Fruit fly (Drosophila melanogaster): ENCODE data around the gene CG42542.

The CG42542 gene

dm6 chr3R:15198052-15198793 lies 1.8 kb downstream of the CG42542 start:
- TF ChIP-seq Eip75B (GFP tag; optimal IDR thresholded peaks at IDR 0.05): no peak
- no peak for TF ChIP-seq CG1621 (tag; optimal IDR thresholded peaks at IDR 0.05)
- TF ChIP-seq Sox15 (GFP tag; optimal IDR thresholded peaks at IDR 0.05): no peak
- TF ChIP-seq CG34406 (GFP tag; optimal IDR thresholded peaks at IDR 0.05): no peak
- no peak for TF ChIP-seq ss (GFP tag; optimal IDR thresholded peaks at IDR 0.05)
- no peak for TF ChIP-seq cyc (GFP tag; optimal IDR thresholded peaks at IDR 0.05)
- TF ChIP-seq CG6808 (GFP tag; optimal IDR thresholded peaks at IDR 0.05): no peak
- no peak for TF ChIP-seq CG16779 (tag; optimal IDR thresholded peaks at IDR 0.05)
- TF ChIP-seq CG6276 (GFP tag; optimal IDR thresholded peaks at IDR 0.05): no peak
- TF ChIP-seq CG8119 (GFP tag; IDR thresholded peaks at IDR 0.05): no peak
- no peak for TF ChIP-seq CG31627 (GFP tag; optimal IDR thresholded peaks at IDR 0.05)
- TF ChIP-seq CG15336 (GFP tag; IDR thresholded peaks at IDR 0.05): no peak
- no peak for TF ChIP-seq CG10669 (GFP tag; optimal IDR thresholded peaks at IDR 0.05)
- no peak for TF ChIP-seq fd59A (GFP tag; optimal IDR thresholded peaks at IDR 0.05)
- TF ChIP-seq pdm3 (GFP tag; optimal IDR thresholded peaks at IDR 0.05): no peak
- no peak; the same call in 2 of the 3 replicates for TF ChIP-seq eg (GFP tag; IDR thresholded peaks at IDR 0.05)
- no peak for TF ChIP-seq achi (GFP tag; optimal IDR thresholded peaks at IDR 0.05)
- peak; percentile 18 for TF ChIP-seq Eip93F (GFP tag; optimal IDR thresholded peaks at IDR 0.05)
- peak; percentile 56 for TF ChIP-seq Eip78C (GFP tag)
- TF ChIP-seq dsx (GFP tag; optimal IDR thresholded peaks at IDR 0.05; ENCODE audit: poor library complexity, severe bottlenecking): no peak
- no peak for TF ChIP-seq spab (GFP tag; optimal IDR thresholded peaks at IDR 0.05)
- TF ChIP-seq CG32006 (GFP tag; optimal IDR thresholded peaks at IDR 0.05): peak; percentile 23
- TF ChIP-seq fkh (GFP tag; optimal IDR thresholded peaks at IDR 0.05): peak; percentile 58
- TF ChIP-seq CG3032 (tag; optimal IDR thresholded peaks at IDR 0.05): no peak
- TF ChIP-seq Ets96B (tag; optimal IDR thresholded peaks at IDR 0.05): no peak
- no peak for TF ChIP-seq Smox (GFP tag; optimal IDR thresholded peaks at IDR 0.05)
- no peak for TF ChIP-seq Hr38 (GFP tag; optimal IDR thresholded peaks at IDR 0.05)
- TF ChIP-seq lz (GFP tag; optimal IDR thresholded peaks at IDR 0.05): no peak
- peak; percentile 45 for TF ChIP-seq Hr4 (GFP tag; optimal IDR thresholded peaks at IDR 0.05)
- TF ChIP-seq Met (GFP tag; optimal IDR thresholded peaks at IDR 0.05): no peak
- TF ChIP-seq Sox14 (GFP tag; optimal IDR thresholded peaks at IDR 0.05): no peak
- TF ChIP-seq salr (GFP tag; optimal IDR thresholded peaks at IDR 0.05): no peak
- no peak for TF ChIP-seq esn (GFP tag; optimal IDR thresholded peaks at IDR 0.05)
- no peak for TF ChIP-seq topi (GFP tag; optimal IDR thresholded peaks at IDR 0.05)
- peak; percentile 75 for TF ChIP-seq vri (GFP tag; optimal IDR thresholded peaks at IDR 0.05)
- no peak for TF ChIP-seq CG6854 (GFP tag; optimal IDR thresholded peaks at IDR 0.05)
- no peak for TF ChIP-seq Lpt (GFP tag; optimal IDR thresholded peaks at IDR 0.05)
- TF ChIP-seq CG3919 (GFP tag; optimal IDR thresholded peaks at IDR 0.05): no peak

DNA sequence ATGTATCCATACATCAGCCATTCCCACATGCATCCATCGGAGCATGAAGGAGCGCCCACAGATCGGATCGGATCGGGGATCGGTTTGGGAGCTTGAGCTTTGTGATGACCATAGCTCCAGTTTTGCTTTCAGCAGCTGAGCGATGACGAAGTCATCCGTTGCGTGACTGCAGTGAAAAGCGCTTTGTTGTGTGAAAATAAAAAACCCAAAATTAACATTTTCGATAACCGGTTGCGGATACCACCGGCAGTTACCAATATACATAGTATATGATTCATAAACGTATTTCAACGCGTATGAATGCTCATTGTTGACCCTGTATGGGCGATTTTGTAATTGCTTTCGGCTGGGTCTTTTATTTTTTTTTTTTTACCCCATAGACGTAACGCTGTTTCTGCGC lies 8.8 kb downstream of the CG42542 start:
- 0 out of 3 replicates have a peak, but pooled peaks have one; percentile 44 for TF ChIP-seq eg (GFP tag; IDR thresholded peaks at IDR 0.05)
- TF ChIP-seq CG8632 (GFP tag; optimal IDR thresholded peaks at IDR 0.05): no peak
- TF ChIP-seq CG7368 (GFP tag; optimal IDR thresholded peaks at IDR 0.05): no peak
- TF ChIP-seq Eip78C (GFP tag): no peak
- TF ChIP-seq CG6854 (GFP tag; optimal IDR thresholded peaks at IDR 0.05): peak; percentile 42
- TF ChIP-seq ss (GFP tag; optimal IDR thresholded peaks at IDR 0.05): peak in 1 of 2 experiments; percentile 65
- peak; percentile 32 for TF ChIP-seq vri (GFP tag; optimal IDR thresholded peaks at IDR 0.05)
- no peak for TF ChIP-seq CG4318 (GFP tag; optimal IDR thresholded peaks at IDR 0.05)
- peak; percentile 77 for TF ChIP-seq Blimp-1 (GFP tag; optimal IDR thresholded peaks at IDR 0.05)
- TF ChIP-seq Hr4 (GFP tag; optimal IDR thresholded peaks at IDR 0.05): no peak
